Worm (Caenorhabditis elegans) whole organism, L4/young adult: ENCODE measurements around the gene nceh-1.

Experiments
- dao-5 ChIP-seq: sonication (generic microtip); optimal IDR thresholded peaks from 2 replicates; lab custom pipeline; 2016; ENCODE audit warnings: missing genotype, missing genetic modification characterization, moderate library complexity, missing compliant biosample characterization
- him-1 ChIP-seq: sonication (generic microtip); optimal IDR thresholded peaks from 2 replicates; lab custom pipeline; 2016; ENCODE audit warnings: missing genotype, missing genetic modification reagents, missing genetic modification characterization, missing compliant biosample characterization

ce11 chrV:19429605-19430004 lies 52.4 kb downstream of the nceh-1 start:
- TF ChIP-seq dao-5 (tag; lab: Kevin White, UChicago), result no peak
- no peak for TF ChIP-seq him-1 (tag; lab: Kevin White, UChicago)
